Fruit fly (Drosophila melanogaster): ENCODE results near the gene CG42637.

The CG42637 gene

DNA sequence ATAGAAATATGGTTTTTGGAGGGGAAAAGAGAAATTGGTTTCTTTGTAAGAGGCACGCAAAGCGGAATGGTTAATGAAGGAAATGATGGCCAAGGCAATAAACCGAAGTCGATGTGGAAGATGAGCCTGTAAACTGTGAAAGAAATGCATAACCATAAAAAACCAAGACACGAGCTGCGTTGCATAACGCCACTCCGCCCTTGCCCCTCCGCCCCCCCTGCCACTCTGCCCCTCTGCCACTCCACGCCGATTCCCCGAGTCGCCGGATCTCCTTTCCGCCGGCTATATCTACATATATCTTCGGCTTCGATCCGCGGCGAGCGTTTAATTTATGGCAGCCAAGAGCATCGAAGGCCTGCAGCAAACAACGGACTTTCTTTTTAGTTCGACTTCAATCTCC is 94.7 kb downstream of the CG42637 start (continued):
- TF ChIP-seq zfh2 (GFP tag; optimal IDR thresholded peaks at IDR 0.05), result no peak

DNA sequence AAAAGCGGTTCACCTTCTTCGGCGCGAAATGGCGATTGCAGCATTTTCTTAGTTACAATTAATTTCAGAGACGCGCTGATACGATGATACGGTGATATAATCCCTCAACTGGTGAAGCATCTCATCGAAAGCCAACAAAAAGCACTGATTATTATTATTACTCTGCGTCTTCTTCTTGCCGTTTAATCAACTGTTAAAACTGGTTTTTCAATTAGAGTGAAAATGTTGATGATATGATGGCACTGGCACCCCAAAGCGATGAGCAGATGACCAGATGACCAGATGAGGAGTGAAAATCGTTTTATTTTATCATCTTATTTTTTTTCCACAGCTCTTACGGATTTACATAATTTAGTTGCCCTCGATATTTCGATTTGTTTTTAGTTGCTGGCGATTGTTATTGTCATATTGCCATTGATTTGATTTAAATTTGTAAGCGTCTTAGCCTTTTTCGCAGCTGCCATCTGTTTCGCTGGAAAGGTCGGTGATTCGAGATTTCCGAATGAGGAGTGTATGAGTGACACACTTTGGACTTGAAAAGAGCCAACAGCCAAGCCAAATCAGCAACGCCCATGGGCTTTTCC is 95.9 kb downstream of the CG42637 start:
- TF ChIP-seq Hr3 (GFP tag; optimal IDR thresholded peaks at IDR 0.05) (no peak), CG31388 (GFP tag; optimal IDR thresholded peaks at IDR 0.05) (no peak), nom (GFP tag; optimal IDR thresholded peaks at IDR 0.05) (no peak), gem (tag; optimal IDR thresholded peaks at IDR 0.05) (no peak), pros (GFP tag; optimal IDR thresholded peaks at IDR 0.05) (peak; percentile 80), CG11695 (GFP tag; IDR thresholded peaks at IDR 0.05) (no peak), Fer2 (tag; optimal IDR thresholded peaks at IDR 0.05) (no peak), CG7987 (GFP tag; optimal IDR thresholded peaks at IDR 0.05) (no peak), rib (GFP tag; IDR thresholded peaks at IDR 0.05) (no peak), esg (GFP tag; conservative IDR thresholded peaks at IDR 0.05) (no peak), sd (tag; optimal IDR thresholded peaks at IDR 0.05) (peak; percentile 10), slou (GFP tag; optimal IDR thresholded peaks at IDR 0.05) (no peak), CG17568 (GFP tag; optimal IDR thresholded peaks at IDR 0.05) (no peak), CG10979 (tag; optimal IDR thresholded peaks at IDR 0.05) (no peak), PHDP (tag; optimal IDR thresholded peaks at IDR 0.05) (no peak), HLH4C (GFP tag; IDR thresholded peaks at IDR 0.05; ENCODE audit: partially characterized antibody) (no peak), MESR4 (GFP tag; optimal IDR thresholded peaks at IDR 0.05) (no peak), NC2β (GFP tag; optimal IDR thresholded peaks at IDR 0.05) (no peak), oc (tag; optimal IDR thresholded peaks at IDR 0.05) (peak; percentile 53), sqz (GFP tag; optimal IDR thresholded peaks at IDR 0.05) (peak; percentile 15), HmgD (GFP tag; optimal IDR thresholded peaks at IDR 0.05) (no peak), CG6813 (GFP tag; optimal IDR thresholded peaks at IDR 0.05) (no peak), Eip74EF (GFP tag; optimal IDR thresholded peaks at IDR 0.05) (no peak), Mes4 (GFP tag; optimal IDR thresholded peaks at IDR 0.05) (no peak), lov (optimal IDR thresholded peaks at IDR 0.05) (no peak), lov (GFP tag; IDR thresholded peaks at IDR 0.05) (no peak), CoRest (tag; optimal IDR thresholded peaks at IDR 0.05) (no peak), Nf-YB (GFP tag; optimal IDR thresholded peaks at IDR 0.05) (no peak), CG13424 (tag; optimal IDR thresholded peaks at IDR 0.05) (no peak), pan (optimal IDR thresholded peaks at IDR 0.05) (no peak), pan (GFP tag; optimal IDR thresholded peaks at IDR 0.05 in 1 of 2, IDR thresholded peaks at IDR 0.05 in 1 of 2) (no peak), lilli (GFP tag; optimal IDR thresholded peaks at IDR 0.05) (no peak), Hr39 (optimal IDR thresholded peaks at IDR 0.05) (no peak), CG6175 (GFP tag; IDR thresholded peaks at IDR 0.05) (no peak), CG7928 (GFP tag; optimal IDR thresholded peaks at IDR 0.05) (no peak), CG15073 (GFP tag; optimal IDR thresholded peaks at IDR 0.05) (no peak), CG12659 (GFP tag; optimal IDR thresholded peaks at IDR 0.05) (no peak), ac (GFP tag; optimal IDR thresholded peaks at IDR 0.05) (no peak), chif (GFP tag; optimal IDR thresholded peaks at IDR 0.05) (no peak), CG12769 (tag; optimal IDR thresholded peaks at IDR 0.05) (no peak), CG11504 (tag; optimal IDR thresholded peaks at IDR 0.05) (no peak), CG7372 (GFP tag; IDR thresholded peaks at IDR 0.05) (0 out of 2 replicates have a peak, but pooled peaks have one; percentile 3), CG2202 (tag; optimal IDR thresholded peaks at IDR 0.05) (no peak), fru (optimal IDR thresholded peaks at IDR 0.05) (no peak), CG13296 (GFP tag; optimal IDR thresholded peaks at IDR 0.05) (no peak), insv (GFP tag; optimal IDR thresholded peaks at IDR 0.05) (no peak), luna (GFP tag; optimal IDR thresholded peaks at IDR 0.05) (no peak), ftz-f1 (GFP tag; optimal IDR thresholded peaks at IDR 0.05) (no peak)
